Fruit fly (Drosophila melanogaster): ENCODE data around the gene CG17568.
A peak's percentile ranks its signal among the peaks of the same experiment; 100 is the strongest.

DNA sequence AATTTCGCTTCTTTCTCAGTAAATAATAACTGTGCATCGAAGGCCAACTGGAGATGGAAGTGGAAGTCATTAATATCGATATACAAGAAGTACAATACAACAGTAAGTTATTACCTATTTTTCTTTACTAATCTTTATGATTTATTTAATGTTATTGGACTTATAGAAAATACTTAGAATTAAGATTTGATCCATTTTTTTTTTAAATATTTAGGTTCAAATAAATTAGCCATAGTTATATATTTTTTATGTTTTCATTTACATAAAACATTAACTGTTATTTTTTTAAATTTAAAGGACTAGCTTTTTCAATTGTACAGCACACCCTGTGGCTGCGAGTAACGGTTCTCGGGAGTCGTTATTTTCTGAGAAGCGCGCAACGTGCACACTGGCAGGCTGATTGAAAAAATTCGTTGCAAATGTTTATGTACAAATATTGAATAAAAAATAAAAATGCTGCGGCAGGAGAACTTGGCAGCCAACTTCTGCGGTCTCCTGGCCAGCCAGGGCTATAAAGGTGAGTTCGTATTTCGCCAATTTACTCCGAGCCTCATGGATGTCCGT is 4.3 kb upstream of the CG17568 start, which contains the start of the genes gammaTub37C and pigeon:
- TF ChIP-seq peb (GFP tag; IDR thresholded peaks at IDR 0.05) (no peak), CG17361 (GFP tag; IDR thresholded peaks at IDR 0.05) (0 out of 3 replicates have a peak, but pooled peaks have one; percentile 20), CG2129 (GFP tag; IDR thresholded peaks at IDR 0.05; ENCODE audit: partially characterized antibody) (no peak), Hr39 (optimal IDR thresholded peaks at IDR 0.05) (no peak), bab2 (GFP tag; optimal IDR thresholded peaks at IDR 0.05) (no peak), salm (tag; optimal IDR thresholded peaks at IDR 0.05) (no peak), zen (tag; optimal IDR thresholded peaks at IDR 0.05) (no peak), CG15479 (GFP tag; optimal IDR thresholded peaks at IDR 0.05) (no peak), CG6813 (GFP tag; optimal IDR thresholded peaks at IDR 0.05) (no peak), cato (GFP tag; optimal IDR thresholded peaks at IDR 0.05; ENCODE audit: borderline replicate concordance) (no peak)
